Worm (Caenorhabditis elegans) whole organism, young adult: ENCODE results near the gene chup-1.

Source experiments
- B0035.1 ChIP-seq: sonication (generic microtip); optimal IDR thresholded peaks from 2 replicates; lab custom pipeline; 2016; ENCODE audit warnings: missing genetic modification characterization, mild to moderate bottlenecking, missing compliant biosample characterization, missing genotype, missing genetic modification reagents
- B0336.3 ChIP-seq: fragments of 200-800 bp; sonication (Bioruptor generic); IDR thresholded peaks from 2 replicates; pipeline ENCODE4 v1.3.6; 2022; ENCODE audit warnings: missing genetic modification characterization, missing compliant biosample characterization
- C17E4.6 ChIP-seq: fragments of 200-800 bp; sonication (Bioruptor generic); IDR thresholded peaks from 2 replicates; pipeline ENCODE4 v1.3.6; 2022; ENCODE audit warnings: missing genetic modification reagents, missing genetic modification characterization, missing compliant biosample characterization
- F33H1.4 ChIP-seq: fragments of 200-800 bp; sonication (Bioruptor generic); IDR thresholded peaks from 2 replicates; pipeline ENCODE4 v1.3.6; 2022; ENCODE audit warnings: missing genetic modification reagents, missing genetic modification characterization, missing compliant biosample characterization
- F52B5.7 ChIP-seq: sonication (generic microtip); optimal IDR thresholded peaks from 2 replicates; lab custom pipeline; 2016; ENCODE audit warnings: mild to moderate bottlenecking, missing genetic modification characterization, missing compliant biosample characterization
- F57C9.4 ChIP-seq: sonication (generic microtip); optimal IDR thresholded peaks from 2 replicates; lab custom pipeline; 2017; ENCODE audit warnings: mild to moderate bottlenecking, missing genetic modification characterization, missing compliant biosample characterization
- T07F8.4 ChIP-seq: sonication (generic microtip); optimal IDR thresholded peaks from 2 replicates; lab custom pipeline; 2016; ENCODE audit warnings: mild to moderate bottlenecking, missing genetic modification characterization, moderate library complexity, missing compliant biosample characterization
- Y53G8AR.9 ChIP-seq: fragments of 200-800 bp; sonication (Bioruptor generic); conservative IDR thresholded peaks from 2 replicates; pipeline ENCODE4 v1.3.6; 2022; ENCODE audit warnings: missing genetic modification reagents, missing genetic modification characterization, missing compliant biosample characterization
- Y56A3A.18 ChIP-seq: fragments of 200-800 bp; sonication (Bioruptor generic); IDR thresholded peaks from 2 replicates; pipeline ENCODE4 v1.3.6; 2022; ENCODE audit warnings: missing genetic modification reagents, missing genetic modification characterization, missing compliant biosample characterization
- Y67H2A.10 ChIP-seq: fragments of 200-800 bp; sonication (Bioruptor generic); conservative IDR thresholded peaks from 2 replicates; pipeline ENCODE4 v1.3.6; 2022; ENCODE audit warnings: missing genetic modification reagents, missing genetic modification characterization, missing compliant biosample characterization
- Y95B8A.8 ChIP-seq: fragments of 200-800 bp; sonication (Bioruptor generic); IDR thresholded peaks from 2 replicates; pipeline ENCODE4 v1.3.6; 2022; ENCODE audit warnings: missing genetic modification reagents, missing genetic modification characterization, missing compliant biosample characterization
- aptf-3 ChIP-seq: fragments of 200-800 bp; sonication (Bioruptor generic); IDR thresholded peaks from 2 replicates; pipeline ENCODE4 v1.3.6; 2022; ENCODE audit warnings: missing genetic modification characterization, missing compliant biosample characterization
- attf-5 ChIP-seq: fragments of 200-800 bp; sonication (Bioruptor generic); optimal IDR thresholded peaks from 2 replicates; lab custom pipeline; 2018; ENCODE audit warnings: mild to moderate bottlenecking, missing genetic modification characterization, missing compliant biosample characterization
- cebp-1 ChIP-seq, 2 experiments: fragments of 200-800 bp in 1 of 2; sonication (Bioruptor generic) in 1 of 2; sonication (generic microtip) in 1 of 2; IDR thresholded peaks in 1 of 2; optimal IDR thresholded peaks in 1 of 2; 2 replicates each; pipeline versions ENCODE4 v1.3.6 to Lab custom; 2017 to 2022; ENCODE audit warnings: missing compliant biosample characterization in 2 of 2, missing genetic modification characterization in 2 of 2, mild to moderate bottlenecking in 1 of 2, missing genetic modification reagents in 1 of 2, moderate library complexity in 1 of 2
- ceh-27 ChIP-seq: fragments of 200-800 bp; sonication (Bioruptor generic); optimal IDR thresholded peaks from 2 replicates; lab custom pipeline; 2018; ENCODE audit warnings: mild to moderate bottlenecking, missing genetic modification characterization, moderate library complexity, missing compliant biosample characterization
- ceh-40 ChIP-seq: fragments of 200-800 bp; sonication (Bioruptor generic); IDR thresholded peaks from 2 replicates; pipeline ENCODE4 v1.3.6; 2022; ENCODE audit warnings: missing genetic modification characterization, missing compliant biosample characterization
- chd-7 ChIP-seq: sonication (generic microtip); optimal IDR thresholded peaks from 2 replicates; lab custom pipeline; 2016; ENCODE audit warnings: mild to moderate bottlenecking, missing genetic modification characterization, moderate library complexity, missing compliant biosample characterization
- dpl-1 ChIP-seq: fragments of 150-350 bp; optimal IDR thresholded peaks from 2 replicates; lab custom pipeline; 2014; ENCODE audit warnings: missing biosample characterization, missing genetic modification reagents, missing genetic modification characterization
- egl-44 ChIP-seq: fragments of 200-800 bp; sonication (Bioruptor generic); IDR thresholded peaks from 2 replicates; pipeline ENCODE4 v1.3.6; 2022; ENCODE audit warnings: missing genetic modification reagents, missing genetic modification characterization, missing compliant biosample characterization
- egrh-3 ChIP-seq: fragments of 200-800 bp; sonication (Bioruptor generic); IDR thresholded peaks from 2 replicates; pipeline ENCODE4 v1.3.6; 2022; ENCODE audit warnings: missing genetic modification reagents, missing genetic modification characterization, missing compliant biosample characterization
- ets-4 ChIP-seq: fragments of 200-800 bp; sonication (Bioruptor generic); optimal IDR thresholded peaks from 2 replicates; lab custom pipeline; 2018; ENCODE audit warnings: mild to moderate bottlenecking, missing genetic modification characterization, missing compliant biosample characterization
- fkh-3 ChIP-seq: sonication (generic microtip); optimal IDR thresholded peaks from 2 replicates; lab custom pipeline; 2016; ENCODE audit warnings: mild to moderate bottlenecking, missing genetic modification characterization, missing compliant biosample characterization
- gei-17 ChIP-seq: fragments of 200-800 bp; sonication (Bioruptor generic); optimal IDR thresholded peaks from 2 replicates; lab custom pipeline; 2018; ENCODE audit warnings: mild to moderate bottlenecking, missing genetic modification characterization, missing compliant biosample characterization
- hrde-1 ChIP-seq: sonication (generic microtip); optimal IDR thresholded peaks from 2 replicates; lab custom pipeline; 2016; ENCODE audit warnings: missing genetic modification characterization, mild to moderate bottlenecking, missing compliant biosample characterization, moderate library complexity, missing genotype, missing genetic modification reagents, borderline replicate concordance
- let-607 ChIP-seq, 2 experiments: fragments of 200-800 bp in 1 of 2; sonication (Bioruptor generic) in 1 of 2; sonication (generic microtip) in 1 of 2; optimal IDR thresholded peaks; 2 replicates each; lab custom pipeline; 2016 to 2018; ENCODE audit warnings: mild to moderate bottlenecking in 2 of 2, missing compliant biosample characterization in 2 of 2, missing genetic modification characterization in 2 of 2, moderate library complexity in 2 of 2, missing genotype in 1 of 2
- lin-26 ChIP-seq: fragments of 200-800 bp; sonication (Bioruptor generic); IDR thresholded peaks from 2 replicates; pipeline ENCODE4 v1.3.6; 2022; ENCODE audit warnings: missing genetic modification reagents, missing genetic modification characterization, missing compliant biosample characterization
- madf-3 ChIP-seq: fragments of 200-800 bp; sonication (Bioruptor generic); IDR thresholded peaks from 2 replicates; pipeline ENCODE4 v1.3.6; 2022; ENCODE audit warnings: missing genetic modification reagents, missing genetic modification characterization, missing compliant biosample characterization
- madf-6 ChIP-seq: fragments of 200-800 bp; sonication (Bioruptor generic); IDR thresholded peaks from 2 replicates; pipeline ENCODE4 v1.3.6; 2022; ENCODE audit warnings: missing genetic modification reagents, missing genetic modification characterization, missing compliant biosample characterization
- mel-28 ChIP-seq: sonication (generic microtip); optimal IDR thresholded peaks from 2 replicates; lab custom pipeline; 2016; ENCODE audit warnings: borderline replicate concordance, mild to moderate bottlenecking, missing genetic modification characterization, missing compliant biosample characterization
- mxl-1 ChIP-seq: sonication (generic microtip); optimal IDR thresholded peaks from 2 replicates; lab custom pipeline; 2016; ENCODE audit warnings: missing genetic modification characterization, missing compliant biosample characterization
- nfya-1 ChIP-seq: sonication (generic microtip); optimal IDR thresholded peaks from 2 replicates; lab custom pipeline; 2017; ENCODE audit warnings: antibody characterized with exemption, missing compliant biosample characterization, missing genetic modification characterization, borderline replicate concordance; ENCODE audit not compliant: insufficient read depth
- nhr-80 ChIP-seq: sonication (generic microtip); optimal IDR thresholded peaks from 2 replicates; lab custom pipeline; 2016; ENCODE audit warnings: missing genetic modification characterization, missing compliant biosample characterization
- pbrm-1 ChIP-seq: fragments of 200-800 bp; sonication (Bioruptor generic); IDR thresholded peaks from 2 replicates; pipeline ENCODE4 v1.3.6; 2022; ENCODE audit warnings: missing genetic modification reagents, missing genetic modification characterization, missing compliant biosample characterization
- rcor-1 ChIP-seq: fragments of 200-800 bp; sonication (Bioruptor generic); IDR thresholded peaks from 2 replicates; pipeline ENCODE4 v1.3.6; 2022; ENCODE audit warnings: missing genetic modification reagents, missing genetic modification characterization, missing compliant biosample characterization
- rpc-1 ChIP-seq, 2 experiments: fragments of 150-350 bp in 1 of 2; sonication (generic microtip) in 1 of 2; optimal IDR thresholded peaks; 2 replicates each; lab custom pipeline; 2014 to 2018; ENCODE audit warnings: missing biosample characterization in 1 of 2, missing genetic modification characterization in 1 of 2, missing genetic modification reagents in 1 of 2, missing genotype in 1 of 2
- sdz-38 ChIP-seq: sonication (generic microtip); optimal IDR thresholded peaks from 2 replicates; lab custom pipeline; 2016; ENCODE audit warnings: missing genotype, missing genetic modification characterization, missing compliant biosample characterization
- snpc-1.1 ChIP-seq: sonication (generic microtip); optimal IDR thresholded peaks from 2 replicates; lab custom pipeline; 2017; ENCODE audit warnings: missing genetic modification characterization, mild to moderate bottlenecking, missing compliant biosample characterization, antibody characterized with exemption, moderate library complexity, missing genotype, missing genetic modification reagents; ENCODE audit not compliant: insufficient read depth
- snpc-3.4 ChIP-seq: sonication (generic microtip); optimal IDR thresholded peaks from 2 replicates; lab custom pipeline; 2017; ENCODE audit warnings: missing genetic modification characterization, mild to moderate bottlenecking, missing compliant biosample characterization, antibody characterized with exemption, moderate library complexity, missing genotype, missing genetic modification reagents
- snpc-4 ChIP-seq, 5 experiments: fragments of 150-350 bp in 1 of 5; sonication (generic microtip) in 4 of 5; optimal IDR thresholded peaks; 2 replicates each; lab custom pipeline; 2014 to 2018; ENCODE audit warnings: missing genetic modification characterization in 5 of 5, missing biosample characterization in 3 of 5, antibody characterized with exemption in 2 of 5, mild to moderate bottlenecking in 2 of 5, missing compliant biosample characterization in 2 of 5, missing genotype in 2 of 5, moderate library complexity in 2 of 5, missing genetic modification reagents in 1 of 5
- tbp1 ChIP-seq: fragments of 200-800 bp; sonication (Bioruptor generic); optimal IDR thresholded peaks from 2 replicates; lab custom pipeline; 2018; ENCODE audit warnings: mild to moderate bottlenecking, missing genetic modification characterization, missing compliant biosample characterization
- tlf-1 ChIP-seq: fragments of 200-800 bp; sonication (Bioruptor generic); optimal IDR thresholded peaks from 2 replicates; lab custom pipeline; 2018; ENCODE audit warnings: mild to moderate bottlenecking, missing genetic modification characterization, missing compliant biosample characterization
- ztf-22 ChIP-seq: fragments of 200-800 bp; sonication (Bioruptor generic); optimal IDR thresholded peaks from 2 replicates; lab custom pipeline; 2018; ENCODE audit warnings: mild to moderate bottlenecking, missing genetic modification characterization, moderate library complexity, missing compliant biosample characterization

The chup-1 gene

ce11 chrX:8810908-8811307 lies 18.9 kb downstream of the chup-1 start, which contains the start of gene R04E5.9 (continued):
- TF ChIP-seq ztf-22 (GFP tag; lab: Kevin White, UChicago) (peak; percentile 82), madf-3 (peak; percentile 89), C17E4.6 (GFP tag; lab: Robert Waterston, UW) (no peak), lin-26 (no peak)

DNA sequence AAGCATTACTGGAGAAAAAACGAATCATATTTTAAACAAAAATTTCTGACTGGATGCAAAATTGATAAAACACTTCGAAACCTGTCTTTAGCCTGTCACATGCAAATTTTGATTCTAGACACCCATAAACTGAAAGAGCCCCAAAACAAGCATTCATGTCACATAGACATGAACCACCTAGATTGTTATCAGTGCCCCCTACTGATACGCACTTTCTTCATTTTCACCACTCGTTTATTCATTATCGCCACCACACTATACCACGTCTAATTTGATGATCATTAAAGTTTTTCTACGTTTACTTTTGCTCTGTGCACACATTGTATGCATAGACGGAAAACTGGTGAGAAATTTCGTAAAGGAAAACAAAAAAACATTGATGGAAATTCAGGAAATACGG lies 20.0 kb downstream of the chup-1 start, which contains the start of gene cnnm-2:
Gene cnnm-2 (plus strand): TSS at position 190 of the 400 bp plus-strand sequence.
- TF ChIP-seq B0336.3 (no peak), nhr-80 (tag; lab: Kevin White, UChicago) (peak; percentile 84), let-607 (tag; optimal IDR thresholded peaks at IDR 0.05; lab: Kevin White, UChicago) (peak in 1 of 2 experiments; percentile 17), mel-28 (tag; lab: Kevin White, UChicago) (no peak), cebp-1 (GFP tag; IDR thresholded peaks at IDR 0.05; lab: Robert Waterston, UW) (no peak), cebp-1 (tag; optimal IDR thresholded peaks at IDR 0.05; lab: Kevin White, UChicago) (peak; percentile 16)

- no peak for TF ChIP-seq nfya-1 (tag; lab: Kevin White, UChicago)
- TF ChIP-seq aptf-3 (GFP tag; lab: Robert Waterston, UW) = no peak
- no peak for TF ChIP-seq Y67H2A.10 (GFP tag; lab: Robert Waterston, UW)
- no peak for TF ChIP-seq F57C9.4 (tag; lab: Kevin White, UChicago)
- no peak for TF ChIP-seq fkh-3 (tag; lab: Kevin White, UChicago)
- TF ChIP-seq Y56A3A.18 (GFP tag; lab: Robert Waterston, UW) = 0 out of 2 replicates have a peak, but pooled peaks have one; percentile 20
- no peak for TF ChIP-seq egrh-3 (GFP tag; lab: Robert Waterston, UW)
- TF ChIP-seq pbrm-1 = peak; percentile 32; the same call in 1 of the 2 replicates
- no peak for TF ChIP-seq F52B5.7
- no peak for TF ChIP-seq dpl-1 (GFP tag; lab: Kevin White, UChicago)
- no peak for TF ChIP-seq madf-6 (GFP tag; lab: Robert Waterston, UW)
- TF ChIP-seq B0035.1 (tag; lab: Kevin White, UChicago) = no peak
- no peak for TF ChIP-seq Y95B8A.8 (GFP tag; lab: Robert Waterston, UW)
- peak; percentile 27 for TF ChIP-seq snpc-4 (GFP tag; optimal IDR thresholded peaks at IDR 0.05; lab: Kevin White, UChicago)
- no peak for TF ChIP-seq snpc-4 (tag; optimal IDR thresholded peaks at IDR 0.05; lab: Kevin White, UChicago)
- no peak for TF ChIP-seq ceh-27 (GFP tag; lab: Kevin White, UChicago)
- TF ChIP-seq chd-7 (tag; lab: Kevin White, UChicago) = peak; percentile 3
- TF ChIP-seq hrde-1 (tag; lab: Kevin White, UChicago) = no peak
- 0 out of 2 replicates have a peak, but pooled peaks have one; percentile 51 for TF ChIP-seq ceh-40 (GFP tag; lab: Robert Waterston, UW)
- no peak for TF ChIP-seq Y53G8AR.9 (GFP tag; lab: Robert Waterston, UW)
- no peak for TF ChIP-seq cebp-1 (GFP tag; IDR thresholded peaks at IDR 0.05; lab: Robert Waterston, UW)
- TF ChIP-seq cebp-1 (tag; optimal IDR thresholded peaks at IDR 0.05; lab: Kevin White, UChicago) = no peak
- TF ChIP-seq snpc-3.4 (tag; lab: Kevin White, UChicago) = peak; percentile 29
- no peak for TF ChIP-seq mxl-1 (tag; lab: Kevin White, UChicago)
- TF ChIP-seq ets-4 (GFP tag; lab: Kevin White, UChicago) = no peak
- peak; percentile 6 for TF ChIP-seq attf-5
- peak; percentile 57 for TF ChIP-seq rpc-1 (optimal IDR thresholded peaks at IDR 0.05; lab: Kevin White, UChicago)
- TF ChIP-seq rpc-1 (tag; optimal IDR thresholded peaks at IDR 0.05; lab: Kevin White, UChicago) = peak; percentile 69
- no peak for TF ChIP-seq snpc-1.1
- peak; percentile 84 for TF ChIP-seq lin-26
- TF ChIP-seq egl-44 (GFP tag; lab: Robert Waterston, UW) = peak; percentile 76; the same call in 1 of the 2 replicates
- TF ChIP-seq sdz-38 (tag; lab: Kevin White, UChicago) = no peak
- no peak for TF ChIP-seq gei-17 (GFP tag; lab: Kevin White, UChicago)
- TF ChIP-seq rcor-1 (GFP tag; lab: Robert Waterston, UW) = no peak
- no peak for TF ChIP-seq F33H1.4
- TF ChIP-seq T07F8.4 (tag; lab: Kevin White, UChicago) = peak; percentile 4
- TF ChIP-seq tbp1 (GFP tag; lab: Kevin White, UChicago) = peak; percentile 81
- TF ChIP-seq tlf-1 = no peak
Measured at ce11 chrX:8817929-8818328, 26.0 kb downstream of the chup-1 start.
